Fruit fly (Drosophila melanogaster) whole organism, embryonic: ENCODE measurements around the gene CG10470.
A peak's percentile ranks its signal among the peaks of the same experiment; 100 is the strongest.

ENCODE experiments used
- Abd-B ChIP-seq: fragments of 200-800 bp; sonication (Bioruptor generic); optimal IDR thresholded peaks from 2 replicates; lab custom pipeline; 2018; ENCODE audit warnings: missing biosample characterization, mild to moderate bottlenecking, missing genetic modification characterization, moderate library complexity
- Asciz ChIP-seq: fragments of 200-800 bp; sonication (Bioruptor generic); optimal IDR thresholded peaks from 2 replicates; lab custom pipeline; 2017; ENCODE audit warnings: missing biosample characterization, mild to moderate bottlenecking, missing genetic modification characterization, missing genetic modification reagents
- CG1024 ChIP-seq: fragments of 200-800 bp; sonication (Bioruptor generic); IDR thresholded peaks from 2 replicates; pipeline ENCODE4 v1.3.6; 2022; ENCODE audit warnings: missing biosample characterization, missing genetic modification characterization
- CG10543 ChIP-seq: fragments of 200-800 bp; sonication (Bioruptor generic); optimal IDR thresholded peaks from 3 replicates; lab custom pipeline; 2017; ENCODE audit warnings: missing biosample characterization, mild to moderate bottlenecking, missing genetic modification characterization, moderate library complexity
- CG10654 ChIP-seq: fragments of 200-800 bp; sonication (Bioruptor generic); optimal IDR thresholded peaks from 2 replicates; lab custom pipeline; 2016; ENCODE audit warnings: missing biosample characterization, missing genetic modification characterization
- CG11085 ChIP-seq: fragments of 200-800 bp; sonication (Bioruptor generic); IDR thresholded peaks from 2 replicates; pipeline ENCODE4 v1.3.6; 2022; ENCODE audit warnings: missing biosample characterization, missing genetic modification characterization
- CG12744 ChIP-seq: fragments of 200-800 bp; sonication (Bioruptor generic); optimal IDR thresholded peaks from 2 replicates; lab custom pipeline; 2016; ENCODE audit warnings: missing biosample characterization, missing genetic modification characterization
- CG14965 ChIP-seq: fragments of 200-800 bp; sonication (Bioruptor generic); optimal IDR thresholded peaks from 2 replicates; lab custom pipeline; 2016; ENCODE audit warnings: missing biosample characterization, missing genetic modification characterization, borderline replicate concordance
- CG17186 ChIP-seq: fragments of 200-800 bp; sonication (Bioruptor generic); optimal IDR thresholded peaks from 3 replicates; lab custom pipeline; 2017; ENCODE audit warnings: missing biosample characterization, missing genetic modification reagents, missing genetic modification characterization
- CG18476 ChIP-seq: fragments of 200-800 bp; sonication (Bioruptor generic); optimal IDR thresholded peaks from 2 replicates; lab custom pipeline; 2016; ENCODE audit warnings: missing biosample characterization, mild to moderate bottlenecking, missing genetic modification characterization
- CG2199 ChIP-seq: fragments of 200-800 bp; sonication (Bioruptor generic); IDR thresholded peaks from 3 replicates; pipeline ENCODE4 v1.3.6; 2022; ENCODE audit warnings: missing biosample characterization, missing genetic modification characterization
- CG31388 ChIP-seq: fragments of 200-800 bp; sonication (Bioruptor generic); optimal IDR thresholded peaks from 2 replicates; lab custom pipeline; 2016; ENCODE audit warnings: missing biosample characterization, missing genetic modification characterization
- CG31441 ChIP-seq: fragments of 200-800 bp; sonication (Bioruptor generic); IDR thresholded peaks from 2 replicates; pipeline ENCODE4 v1.3.6; 2022; ENCODE audit warnings: missing biosample characterization, missing genetic modification characterization
- CG34376 ChIP-seq: fragments of 200-800 bp; sonication (Bioruptor generic); optimal IDR thresholded peaks from 2 replicates; lab custom pipeline; 2018; ENCODE audit warnings: missing biosample characterization, mild to moderate bottlenecking, missing genetic modification characterization
- CG5180 ChIP-seq: fragments of 200-800 bp; sonication (Bioruptor generic); optimal IDR thresholded peaks from 3 replicates; lab custom pipeline; 2017; ENCODE audit warnings: missing biosample characterization, missing genetic modification characterization, mild to moderate bottlenecking, moderate library complexity, missing genetic modification reagents
- CG6765 ChIP-seq: fragments of 200-800 bp; sonication (Bioruptor generic); optimal IDR thresholded peaks from 3 replicates; lab custom pipeline; 2017; ENCODE audit warnings: missing biosample characterization, mild to moderate bottlenecking, missing genetic modification characterization
- CG7987 ChIP-seq: fragments of 200-800 bp; sonication (Bioruptor generic); optimal IDR thresholded peaks from 2 replicates; lab custom pipeline; 2018; ENCODE audit warnings: missing biosample characterization, mild to moderate bottlenecking, missing genetic modification characterization, moderate library complexity
- CG8089 ChIP-seq: fragments of 200-800 bp; sonication (Bioruptor generic); optimal IDR thresholded peaks from 3 replicates; lab custom pipeline; 2016; ENCODE audit warnings: missing biosample characterization, missing genetic modification characterization
- CoRest ChIP-seq: fragments of 200-800 bp; sonication (Bioruptor generic); optimal IDR thresholded peaks from 3 replicates; lab custom pipeline; 2018; ENCODE audit warnings: missing biosample characterization, mild to moderate bottlenecking, missing genetic modification characterization, moderate library complexity
- Dek ChIP-seq: fragments of 200-800 bp; sonication (Bioruptor generic); optimal IDR thresholded peaks from 3 replicates; lab custom pipeline; 2019; ENCODE audit warnings: missing biosample characterization, mild to moderate bottlenecking, missing genetic modification characterization, moderate library complexity
- Dip2 ChIP-seq: fragments of 200-800 bp; sonication (Bioruptor generic); IDR thresholded peaks from 2 replicates; pipeline ENCODE4 v1.3.6; 2022; ENCODE audit warnings: missing biosample characterization, missing genetic modification characterization
- Drgx ChIP-seq: fragments of 200-800 bp; sonication (Bioruptor generic); IDR thresholded peaks from 2 replicates; pipeline ENCODE4 v1.3.6; 2022; ENCODE audit warnings: missing biosample characterization, missing genetic modification characterization
- Eip74EF ChIP-seq, 2 experiments: fragments of 200-800 bp in 1 of 2; fragments of >200 bp in 1 of 2; sonication (Bioruptor generic) in 1 of 2; optimal IDR thresholded peaks; 2 replicates each; lab custom pipeline; 2017 to 2019; ENCODE audit warnings: missing biosample characterization in 2 of 2, missing genetic modification characterization in 2 of 2, mild to moderate bottlenecking in 1 of 2, moderate library complexity in 1 of 2
- H15 ChIP-seq: fragments of 200-800 bp; sonication (Bioruptor generic); IDR thresholded peaks from 3 replicates; pipeline ENCODE4 v1.3.6; 2022; ENCODE audit warnings: missing biosample characterization, missing genetic modification characterization
- H2.0 ChIP-seq: fragments of 200-800 bp; sonication (Bioruptor generic); IDR thresholded peaks from 2 replicates; pipeline ENCODE4 v1.3.6; 2022; ENCODE audit warnings: missing biosample characterization, missing genetic modification characterization
- Nf-YB ChIP-seq: fragments of 200-800 bp; sonication (Bioruptor generic); optimal IDR thresholded peaks from 3 replicates; lab custom pipeline; 2019; ENCODE audit warnings: missing biosample characterization, mild to moderate bottlenecking, missing genetic modification characterization, moderate library complexity
- Sry-δ ChIP-seq: fragments of 200-800 bp; sonication (Bioruptor generic); optimal IDR thresholded peaks from 2 replicates; lab custom pipeline; 2016; ENCODE audit warnings: missing biosample characterization, missing genetic modification characterization
- Ssrp ChIP-seq: fragments of 200-800 bp; sonication (Bioruptor generic); optimal IDR thresholded peaks from 2 replicates; lab custom pipeline; 2018; ENCODE audit warnings: missing biosample characterization, mild to moderate bottlenecking, missing genetic modification characterization, moderate library complexity
- Xbp1 ChIP-seq: fragments of 200-800 bp; sonication (Bioruptor generic); optimal IDR thresholded peaks from 3 replicates; lab custom pipeline; 2016; ENCODE audit warnings: missing biosample characterization, mild to moderate bottlenecking, missing genetic modification characterization
- YL-1 ChIP-seq: fragments of 200-800 bp; sonication (Bioruptor generic); optimal IDR thresholded peaks from 3 replicates; lab custom pipeline; 2017; ENCODE audit warnings: missing biosample characterization, mild to moderate bottlenecking, missing genetic modification characterization
- cas ChIP-seq: fragments of 200-800 bp; sonication (Bioruptor generic); IDR thresholded peaks from 2 replicates; pipeline ENCODE4 v1.3.6; 2022; ENCODE audit warnings: missing biosample characterization, missing genetic modification characterization
- chif ChIP-seq, 2 experiments: fragments of 200-800 bp; sonication (Bioruptor generic); optimal IDR thresholded peaks; 3 replicates each; lab custom pipeline; 2016; ENCODE audit warnings: missing biosample characterization in 2 of 2, missing genetic modification characterization in 2 of 2
- chm ChIP-seq: fragments of 200-800 bp; sonication (Bioruptor generic); IDR thresholded peaks from 2 replicates; pipeline ENCODE4 v1.3.6; 2022; ENCODE audit warnings: missing biosample characterization, missing genetic modification characterization
- crc ChIP-seq: fragments of 200-800 bp; sonication (Bioruptor generic); optimal IDR thresholded peaks from 2 replicates; lab custom pipeline; 2016; ENCODE audit warnings: missing biosample characterization, missing genetic modification characterization
- dan ChIP-seq: fragments of 200-800 bp; sonication (Bioruptor generic); IDR thresholded peaks from 2 replicates; pipeline ENCODE4 v1.3.6; 2022; ENCODE audit warnings: missing biosample characterization, missing genetic modification characterization
- dysf ChIP-seq: fragments of 200-800 bp; sonication (Bioruptor generic); IDR thresholded peaks from 3 replicates; pipeline ENCODE4 v1.3.6; 2022; ENCODE audit warnings: missing biosample characterization, missing genetic modification characterization
- gem ChIP-seq: fragments of 200-800 bp; sonication (Bioruptor generic); optimal IDR thresholded peaks from 2 replicates; lab custom pipeline; 2019; ENCODE audit warnings: missing biosample characterization, mild to moderate bottlenecking, missing genetic modification characterization, moderate library complexity
- grau ChIP-seq: fragments of 200-800 bp; optimal IDR thresholded peaks from 3 replicates; lab custom pipeline; 2019; ENCODE audit warnings: missing biosample characterization, mild to moderate bottlenecking, missing genetic modification characterization, moderate library complexity
- gt ChIP-seq: fragments of 200-800 bp; sonication (Bioruptor generic); IDR thresholded peaks from 2 replicates; pipeline ENCODE4 v1.3.6; 2022; ENCODE audit warnings: missing biosample characterization, missing genetic modification characterization
- kah ChIP-seq: fragments of 200-800 bp; sonication (Bioruptor generic); optimal IDR thresholded peaks from 2 replicates; lab custom pipeline; 2018; ENCODE audit warnings: missing biosample characterization, mild to moderate bottlenecking, missing genetic modification characterization
- kni ChIP-seq: fragments of 200-800 bp; sonication (Bioruptor generic); optimal IDR thresholded peaks from 3 replicates; lab custom pipeline; 2017; ENCODE audit warnings: mild to moderate bottlenecking, missing biosample characterization, missing genetic modification reagents, missing genetic modification characterization
- odd ChIP-seq: fragments of 200-800 bp; sonication (Bioruptor generic); optimal IDR thresholded peaks from 2 replicates; lab custom pipeline; 2017; ENCODE audit warnings: missing biosample characterization, mild to moderate bottlenecking, missing genetic modification characterization
- pzg ChIP-seq: fragments of 200-800 bp; sonication (Bioruptor generic); optimal IDR thresholded peaks from 3 replicates; lab custom pipeline; 2018; ENCODE audit warnings: missing biosample characterization, mild to moderate bottlenecking, missing genetic modification characterization, moderate library complexity
- shn ChIP-seq: fragments of 200-800 bp; sonication (Bioruptor generic); optimal IDR thresholded peaks from 3 replicates; lab custom pipeline; 2016; ENCODE audit warnings: missing biosample characterization, missing genetic modification characterization
- tio ChIP-seq: fragments of 200-800 bp; sonication (Bioruptor generic); optimal IDR thresholded peaks from 2 replicates; lab custom pipeline; 2017; ENCODE audit warnings: missing biosample characterization, missing genetic modification characterization, inconsistent platforms
- trh ChIP-seq: fragments of 200-800 bp; sonication (Bioruptor generic); optimal IDR thresholded peaks from 2 replicates; lab custom pipeline; 2016; ENCODE audit warnings: missing biosample characterization, missing genetic modification characterization
- tx ChIP-seq: fragments of 200-800 bp; sonication (Bioruptor generic); optimal IDR thresholded peaks from 2 replicates; lab custom pipeline; 2016; ENCODE audit warnings: missing biosample characterization, missing genetic modification characterization
- zfh1 ChIP-seq: fragments of 200-800 bp; sonication (Bioruptor generic); IDR thresholded peaks from 3 replicates; pipeline ENCODE4 v1.3.6; 2022; ENCODE audit warnings: missing biosample characterization, missing genetic modification characterization

Gene CG10470

dm6 chr2L:19011895-19012645, 36.8 kb upstream of the CG10470 start (continued):
- TF ChIP-seq H15 (GFP tag; lab: Robert Waterston, UW) (peak; percentile 85), chm (GFP tag; lab: Robert Waterston, UW) (peak; percentile 79), Eip74EF (GFP tag; optimal IDR thresholded peaks at IDR 0.05; lab: Kevin White, UChicago) (peak in 1 of 2 experiments; percentile 53), dysf (peak; percentile 91), YL-1 (GFP tag; lab: Kevin White, UChicago) (no peak), CG7987 (GFP tag; lab: Kevin White, UChicago) (peak; percentile 54), kni (GFP tag; lab: Kevin White, UChicago) (no peak), odd (GFP tag; lab: Kevin White, UChicago) (peak; percentile 69), cas (GFP tag; lab: Robert Waterston, UW) (peak; percentile 83), Nf-YB (GFP tag; lab: Kevin White, UChicago) (peak; percentile 53), CG10654 (GFP tag; lab: Kevin White, UChicago) (peak; percentile 64), dan (GFP tag; lab: Robert Waterston, UW) (no peak), gt (GFP tag; lab: Robert Waterston, UW) (0 out of 2 replicates have a peak, but pooled peaks have one; percentile 36), CG8089 (peak; percentile 49), gem (tag; lab: Kevin White, UChicago) (peak; percentile 87), CG17186 (peak; percentile 27), Sry-δ (GFP tag; lab: Kevin White, UChicago) (peak; percentile 32), CG10543 (GFP tag; lab: Kevin White, UChicago) (peak; percentile 73), crc (GFP tag; lab: Kevin White, UChicago) (peak; percentile 60), H2.0 (GFP tag; lab: Robert Waterston, UW) (peak; percentile 81), CG31388 (no peak), Xbp1 (GFP tag; lab: Kevin White, UChicago) (peak; percentile 84), CG31441 (peak; percentile 80), Dip2 (no peak), kah (no peak), CG18476 (GFP tag; lab: Kevin White, UChicago) (peak; percentile 73), CG34376 (GFP tag; lab: Kevin White, UChicago) (peak; percentile 33), tio (GFP tag; lab: Kevin White, UChicago) (peak; percentile 66), CG6765 (peak; percentile 8), shn (GFP tag; lab: Kevin White, UChicago) (peak; percentile 76), pzg (GFP tag; lab: Kevin White, UChicago) (no peak), tx (GFP tag; lab: Kevin White, UChicago) (peak; percentile 73), CG11085 (GFP tag; lab: Robert Waterston, UW) (peak; percentile 75), CG2199 (GFP tag; lab: Robert Waterston, UW) (0 out of 3 replicates have a peak, but pooled peaks have one; percentile 52), chif (GFP tag; optimal IDR thresholded peaks at IDR 0.05; lab: Kevin White, UChicago) (peak; percentile 58 to 73), CG1024 (GFP tag; lab: Robert Waterston, UW) (peak; percentile 73), CoRest (tag; lab: Kevin White, UChicago) (peak; percentile 84), trh (GFP tag; lab: Kevin White, UChicago) (no peak), Asciz (GFP tag; lab: Kevin White, UChicago) (peak; percentile 59), CG14965 (GFP tag; lab: Kevin White, UChicago) (peak; percentile 7), Abd-B (GFP tag; lab: Kevin White, UChicago) (peak; percentile 68), zfh1 (GFP tag; lab: Robert Waterston, UW) (peak; percentile 84), Dek (tag; lab: Kevin White, UChicago) (peak; percentile 77), Drgx (GFP tag; lab: Robert Waterston, UW) (peak; percentile 68), CG5180 (GFP tag; lab: Kevin White, UChicago) (peak; percentile 65), CG12744 (peak; percentile 49), grau (tag; lab: Kevin White, UChicago) (peak; percentile 84), Ssrp (tag; lab: Kevin White, UChicago) (peak; percentile 73)
